Fruit fly (Drosophila melanogaster) S2 (cell line): ENCODE data around the gene Ir92a.

Source experiments
- CG8478 ChIP-seq: fragments of >200 bp; optimal IDR thresholded peaks from 2 replicates; lab custom pipeline; 2018
- CTCF ChIP-seq, 2 experiments: fragments of >200 bp; optimal IDR thresholded peaks; 2 replicates each; lab custom pipeline; 2018

- TF ChIP-seq CG8478 (lab: Kevin White, UChicago) (no peak), CTCF (optimal IDR thresholded peaks at IDR 0.05; lab: Kevin White, UChicago) (no peak)
Measured at dm6 chr3R:20317402-20318165, 21.2 kb upstream of the Ir92a start.
